Fruit fly (Drosophila melanogaster): ENCODE measurements around the gene CG6574.

- TF ChIP-seq CG8478 (optimal IDR thresholded peaks at IDR 0.05) (no peak), pan (optimal IDR thresholded peaks at IDR 0.05) (no peak), psq (optimal IDR thresholded peaks at IDR 0.05) (no peak), usp (GFP tag; optimal IDR thresholded peaks at IDR 0.05) (no peak), EcR (GFP tag; optimal IDR thresholded peaks at IDR 0.05) (no peak)
Measured at dm6 chr3R:10893327-10893726, 30.5 kb upstream of the CG6574 start, which contains the start of gene CG6621.
